Worm (Caenorhabditis elegans) whole organism, L3 larva: Measurements from ENCODE around the gene let-858.

Source experiments
- R02D3.7 ChIP-seq: fragments of 150-350 bp; optimal IDR thresholded peaks from 2 replicates; lab custom pipeline; 2014; ENCODE audit warnings: missing biosample characterization, missing genetic modification characterization
- ZK546.5 ChIP-seq: sonication (generic microtip); optimal IDR thresholded peaks from 2 replicates; lab custom pipeline; 2017; ENCODE audit warnings: missing biosample characterization, missing genetic modification characterization
- aly-2 ChIP-seq: fragments of 150-350 bp; optimal IDR thresholded peaks from 2 replicates; lab custom pipeline; 2014; ENCODE audit warnings: missing biosample characterization, missing genetic modification characterization
- ceh-16 ChIP-seq: sonication (generic microtip); optimal IDR thresholded peaks from 2 replicates; lab custom pipeline; 2017; ENCODE audit warnings: missing biosample characterization, missing genetic modification characterization
- ceh-82 ChIP-seq: fragments of 150-350 bp; optimal IDR thresholded peaks from 2 replicates; lab custom pipeline; 2014; ENCODE audit warnings: missing biosample characterization, missing genetic modification characterization
- ceh-9 ChIP-seq: sonication (generic microtip); optimal IDR thresholded peaks from 2 replicates; lab custom pipeline; 2018; ENCODE audit warnings: missing biosample characterization, missing genetic modification characterization
- daf-12 ChIP-seq: fragments of 150-350 bp; optimal IDR thresholded peaks from 2 replicates; lab custom pipeline; 2014; ENCODE audit warnings: missing biosample characterization, missing genetic modification reagents, missing genetic modification characterization
- egl-27 ChIP-seq: sonication (generic microtip); optimal IDR thresholded peaks from 4 replicates; lab custom pipeline; 2017; ENCODE audit warnings: missing biosample characterization, missing genetic modification reagents, missing genetic modification characterization
- egl-5 ChIP-seq: fragments of 150-350 bp; optimal IDR thresholded peaks from 2 replicates; lab custom pipeline; 2017; ENCODE audit warnings: missing biosample characterization, missing genetic modification reagents, missing genetic modification characterization, inconsistent platforms
- elt-1 ChIP-seq: fragments of 150-350 bp; optimal IDR thresholded peaks from 2 replicates; lab custom pipeline; 2014; ENCODE audit warnings: missing biosample characterization, missing genetic modification characterization
- elt-2 ChIP-seq: sonication (generic microtip); optimal IDR thresholded peaks from 2 replicates; lab custom pipeline; 2016; ENCODE audit warnings: missing genetic modification reagents, mild to moderate bottlenecking, missing genetic modification characterization, missing compliant biosample characterization
- elt-3 ChIP-seq, 3 experiments: fragments of 150-350 bp in 1 of 3; sonication (generic microtip) in 2 of 3; optimal IDR thresholded peaks; 2 replicates in 2 of 3; 4 replicates in 1 of 3; lab custom pipeline; 2014 to 2017; ENCODE audit warnings: missing biosample characterization in 3 of 3, missing genetic modification characterization in 3 of 3
- eor-1 ChIP-seq, 2 experiments: fragments of 150-350 bp; optimal IDR thresholded peaks; 2 replicates each; lab custom pipeline; 2014 to 2018; ENCODE audit warnings: missing biosample characterization in 2 of 2, missing genetic modification characterization in 2 of 2
- fkh-10 ChIP-seq: sonication (generic microtip); optimal IDR thresholded peaks from 2 replicates; lab custom pipeline; 2017; ENCODE audit warnings: missing biosample characterization, missing genetic modification reagents, missing genetic modification characterization
- fkh-2 ChIP-seq: fragments of 150-350 bp; optimal IDR thresholded peaks from 2 replicates; lab custom pipeline; 2014; ENCODE audit warnings: missing biosample characterization, missing genetic modification reagents, missing genetic modification characterization
- hmg-11 ChIP-seq: sonication (generic microtip); optimal IDR thresholded peaks from 2 replicates; lab custom pipeline; 2016; ENCODE audit warnings: missing genetic modification characterization, missing compliant biosample characterization
- jun-1 ChIP-seq: fragments of 150-350 bp; optimal IDR thresholded peaks from 2 replicates; lab custom pipeline; 2014; ENCODE audit warnings: missing biosample characterization, missing genetic modification reagents, missing genetic modification characterization
- lin-15B ChIP-seq: fragments of 150-350 bp; optimal IDR thresholded peaks from 2 replicates; lab custom pipeline; 2014; ENCODE audit warnings: missing biosample characterization, missing genetic modification characterization
- lsy-12 ChIP-seq: sonication (generic microtip); optimal IDR thresholded peaks from 2 replicates; lab custom pipeline; 2016; ENCODE audit warnings: mild to moderate bottlenecking, missing genetic modification characterization, missing compliant biosample characterization
- mdl-1 ChIP-seq: fragments of 150-350 bp; optimal IDR thresholded peaks from 2 replicates; lab custom pipeline; 2014; ENCODE audit warnings: missing biosample characterization, missing genetic modification characterization
- nfya-1 ChIP-seq: sonication (generic microtip); optimal IDR thresholded peaks from 2 replicates; lab custom pipeline; 2017; ENCODE audit warnings: missing genetic modification characterization, mild to moderate bottlenecking, missing compliant biosample characterization, antibody characterized with exemption, moderate library complexity; ENCODE audit not compliant: insufficient read depth
- nhr-11 ChIP-seq: fragments of 150-350 bp; optimal IDR thresholded peaks from 2 replicates; lab custom pipeline; 2014; ENCODE audit warnings: missing biosample characterization, missing genetic modification characterization
- nhr-25 ChIP-seq: sonication (generic microtip); optimal IDR thresholded peaks from 2 replicates; lab custom pipeline; 2017; ENCODE audit warnings: missing biosample characterization, missing genetic modification characterization
- nhr-28 ChIP-seq: fragments of 150-350 bp; optimal IDR thresholded peaks from 2 replicates; lab custom pipeline; 2014; ENCODE audit warnings: missing biosample characterization, missing genetic modification characterization
- nhr-43 ChIP-seq: sonication (generic microtip); optimal IDR thresholded peaks from 2 replicates; lab custom pipeline; 2016; ENCODE audit warnings: mild to moderate bottlenecking, missing genetic modification characterization, missing compliant biosample characterization; ENCODE audit not compliant: poor library complexity, severe bottlenecking
- nhr-77 ChIP-seq: fragments of 150-350 bp; optimal IDR thresholded peaks from 2 replicates; lab custom pipeline; 2014; ENCODE audit warnings: missing biosample characterization, missing genetic modification characterization
- pha-4 ChIP-seq: fragments of 150-350 bp; optimal IDR thresholded peaks from 2 replicates; lab custom pipeline; 2014; ENCODE audit warnings: missing biosample characterization, missing genetic modification reagents, missing genetic modification characterization
- pqm-1 ChIP-seq: fragments of 150-350 bp; optimal IDR thresholded peaks from 2 replicates; lab custom pipeline; 2017; ENCODE audit warnings: missing biosample characterization, missing genetic modification characterization, inconsistent platforms
- skn-1 ChIP-seq: fragments of 150-350 bp; optimal IDR thresholded peaks from 2 replicates; lab custom pipeline; 2014; ENCODE audit warnings: missing biosample characterization, missing genetic modification characterization
- snpc-4 ChIP-seq: fragments of 150-350 bp; optimal IDR thresholded peaks from 2 replicates; lab custom pipeline; 2014; ENCODE audit warnings: missing biosample characterization, missing genetic modification characterization
- unc-39 ChIP-seq: sonication (generic microtip); optimal IDR thresholded peaks from 4 replicates; lab custom pipeline; 2017; ENCODE audit warnings: missing biosample characterization, missing genetic modification characterization
- unc-62 ChIP-seq: fragments of 150-350 bp; sonication (generic microtip); optimal IDR thresholded peaks from 4 replicates; lab custom pipeline; 2014; ENCODE audit warnings: missing biosample characterization, missing genetic modification reagents, missing genetic modification characterization
- zag-1 ChIP-seq: fragments of 150-350 bp; optimal IDR thresholded peaks from 2 replicates; lab custom pipeline; 2014; ENCODE audit warnings: missing biosample characterization, missing genetic modification characterization

Gene let-858

ce11 chrII:11016835-11016883, 5.5 kb upstream of the let-858 start, which contains the start of gene ram-2:
TSS of gene ram-2 (minus strand) at chrII:11016881.
- TF ChIP-seq elt-1 (tag; lab: Kevin White, UChicago) (no peak), nhr-25 (tag; lab: Kevin White, UChicago) (peak; percentile 68)

ce11 chrII:11016884-11017283, 5.3 kb upstream of the let-858 start:
- no peak for TF ChIP-seq elt-2 (tag; lab: Kevin White, UChicago)
- peak; percentile 51 for TF ChIP-seq nhr-25 (tag; lab: Kevin White, UChicago)
- TF ChIP-seq elt-1 (tag; lab: Kevin White, UChicago), result peak; percentile 85

- TF ChIP-seq fkh-2 (tag; lab: Kevin White, UChicago) (no peak), unc-62 (GFP tag; lab: Kevin White, UChicago) (no peak), ZK546.5 (tag; lab: Kevin White, UChicago) (no peak), R02D3.7 (tag; lab: Kevin White, UChicago) (no peak), aly-2 (tag; lab: Kevin White, UChicago) (no peak), fkh-10 (GFP tag; lab: Kevin White, UChicago) (no peak), egl-5 (tag; lab: Kevin White, UChicago) (no peak), nhr-43 (tag; lab: Kevin White, UChicago) (no peak), nhr-11 (no peak), elt-1 (tag; lab: Kevin White, UChicago) (peak; percentile 76), mdl-1 (no peak), eor-1 (tag; optimal IDR thresholded peaks at IDR 0.05; lab: Kevin White, UChicago) (no peak), nhr-28 (tag; lab: Kevin White, UChicago) (no peak), nhr-25 (tag; lab: Kevin White, UChicago) (peak; percentile 59), nfya-1 (no peak), skn-1 (tag; lab: Kevin White, UChicago) (no peak), unc-39 (tag; lab: Kevin White, UChicago) (no peak)
Measured at ce11 chrII:11020707-11021106, 1.5 kb upstream of the let-858 start.

- TF ChIP-seq snpc-4 (tag; lab: Kevin White, UChicago), result no peak
- no peak for TF ChIP-seq pha-4 (tag; lab: Kevin White, UChicago)
- no peak for TF ChIP-seq fkh-10 (GFP tag; lab: Kevin White, UChicago)
- no peak for TF ChIP-seq ceh-16 (tag; lab: Kevin White, UChicago)
- no peak for TF ChIP-seq ceh-82
- TF ChIP-seq mdl-1, result no peak
Measured at ce11 chrII:11025566-11025965, 3.4 kb downstream of the let-858 start, which contains the start of gene F33A8.7. TSS of gene F33A8.7 (minus strand) at chrII:11025666.

ce11 chrII:11027777-11028176, 5.6 kb downstream of the let-858 start:
- no peak for TF ChIP-seq lsy-12 (tag; lab: Kevin White, UChicago)
- no peak for TF ChIP-seq lin-15B (tag; lab: Kevin White, UChicago)
- TF ChIP-seq ceh-82, result no peak
- TF ChIP-seq snpc-4 (tag; lab: Kevin White, UChicago), result no peak
- TF ChIP-seq daf-12 (tag; lab: Kevin White, UChicago), result no peak
- TF ChIP-seq, all 47 proteins: peak for 0

- TF ChIP-seq zag-1 (tag; lab: Kevin White, UChicago) (no peak), ceh-82 (no peak), daf-12 (tag; lab: Kevin White, UChicago) (no peak), nhr-11 (no peak), nhr-77 (tag; lab: Kevin White, UChicago) (no peak), egl-5 (tag; lab: Kevin White, UChicago) (no peak), jun-1 (tag; lab: Kevin White, UChicago) (no peak)
Measured at ce11 chrII:11030297-11030696, 8.1 kb downstream of the let-858 start, which contains the start of gene nlp-18. TSS of gene nlp-18 (minus strand) at chrII:11030397.

- TF ChIP-seq unc-39 (tag; lab: Kevin White, UChicago) (no peak), nhr-43 (tag; lab: Kevin White, UChicago) (no peak), elt-3 (tag; optimal IDR thresholded peaks at IDR 0.05; lab: Kevin White, UChicago) (no peak), daf-12 (tag; lab: Kevin White, UChicago) (no peak), ceh-82 (no peak), unc-62 (GFP tag; lab: Kevin White, UChicago) (no peak), skn-1 (tag; lab: Kevin White, UChicago) (no peak), fkh-2 (tag; lab: Kevin White, UChicago) (no peak), ceh-9 (tag; lab: Kevin White, UChicago) (no peak), pha-4 (tag; lab: Kevin White, UChicago) (no peak), jun-1 (tag; lab: Kevin White, UChicago) (no peak), snpc-4 (tag; lab: Kevin White, UChicago) (no peak), mdl-1 (no peak), hmg-11 (tag; lab: Kevin White, UChicago) (no peak), egl-27 (no peak), pqm-1 (no peak)
Measured at ce11 chrII:11032812-11033211, 10.6 kb downstream of the let-858 start.
